Fruit fly (Drosophila melanogaster): ENCODE data around the gene Osi8.

- TF ChIP-seq Myc (optimal IDR thresholded peaks at IDR 0.05): no peak
- no peak for TF ChIP-seq psq (optimal IDR thresholded peaks at IDR 0.05)
- no peak for TF ChIP-seq ttk (optimal IDR thresholded peaks at IDR 0.05)
- TF ChIP-seq insv (optimal IDR thresholded peaks at IDR 0.05): no peak
Measured at dm6 chr3R:6215053-6215882, 39.7 kb upstream of the Osi8 start, which contains the start of gene Osi3.

All from Kc167 (cell line).